Fruit fly (Drosophila melanogaster) whole organism, embryonic: ENCODE measurements around the gene Pino.
A peak's percentile ranks its signal among the peaks of the same experiment; 100 is the strongest.

ENCODE experiments used
- Atf-2 ChIP-seq: fragments of 200-800 bp; sonication (Bioruptor generic); optimal IDR thresholded peaks from 2 replicates; lab custom pipeline; 2016; ENCODE audit warnings: missing biosample characterization, missing genetic modification characterization
- Atf6 ChIP-seq: fragments of 200-800 bp; sonication (Bioruptor generic); IDR thresholded peaks from 2 replicates; pipeline ENCODE4 v1.3.6; 2022; ENCODE audit warnings: missing biosample characterization, missing genetic modification characterization
- Awh ChIP-seq: fragments of 200-800 bp; sonication (Bioruptor generic); IDR thresholded peaks from 2 replicates; pipeline ENCODE4, ENCODE4 v1.3.6; 2022; ENCODE audit warnings: missing biosample characterization, missing genetic modification characterization
- CG1024 ChIP-seq: fragments of 200-800 bp; sonication (Bioruptor generic); IDR thresholded peaks from 2 replicates; pipeline ENCODE4 v1.3.6; 2022; ENCODE audit warnings: missing biosample characterization, missing genetic modification characterization
- CG10654 ChIP-seq: fragments of 200-800 bp; sonication (Bioruptor generic); optimal IDR thresholded peaks from 2 replicates; lab custom pipeline; 2016; ENCODE audit warnings: missing biosample characterization, missing genetic modification characterization
- CG11398 ChIP-seq: fragments of 200-800 bp; sonication (Bioruptor generic); optimal IDR thresholded peaks from 2 replicates; lab custom pipeline; 2016; ENCODE audit warnings: missing biosample characterization, missing genetic modification characterization
- CG12219 ChIP-seq: fragments of 200-800 bp; sonication (Bioruptor generic); optimal IDR thresholded peaks from 3 replicates; lab custom pipeline; 2018; ENCODE audit warnings: missing biosample characterization, mild to moderate bottlenecking, missing genetic modification characterization
- CG12744 ChIP-seq: fragments of 200-800 bp; sonication (Bioruptor generic); optimal IDR thresholded peaks from 2 replicates; lab custom pipeline; 2016; ENCODE audit warnings: missing biosample characterization, missing genetic modification characterization
- CG15514 ChIP-seq: fragments of 200-800 bp; sonication (Bioruptor generic); optimal IDR thresholded peaks from 3 replicates; lab custom pipeline; 2017; ENCODE audit warnings: missing biosample characterization, missing genetic modification characterization, mild to moderate bottlenecking, moderate library complexity, missing genetic modification reagents
- CG17612 ChIP-seq: fragments of 200-800 bp; sonication (Bioruptor generic); IDR thresholded peaks from 2 replicates; pipeline ENCODE4 v1.3.6; 2022; ENCODE audit warnings: missing biosample characterization, missing genetic modification characterization
- CG17912 ChIP-seq: fragments of 200-800 bp; sonication (Bioruptor generic); optimal IDR thresholded peaks from 2 replicates; lab custom pipeline; 2018; ENCODE audit warnings: missing biosample characterization, mild to moderate bottlenecking, missing genetic modification characterization
- CG18011 ChIP-seq: fragments of 200-800 bp; sonication (Bioruptor generic); optimal IDR thresholded peaks from 2 replicates; lab custom pipeline; 2017; ENCODE audit warnings: missing biosample characterization, missing genetic modification characterization, mild to moderate bottlenecking, moderate library complexity, missing genotype
- CG34376 ChIP-seq: fragments of 200-800 bp; sonication (Bioruptor generic); optimal IDR thresholded peaks from 2 replicates; lab custom pipeline; 2018; ENCODE audit warnings: missing biosample characterization, mild to moderate bottlenecking, missing genetic modification characterization
- CG42726 ChIP-seq: fragments of 200-800 bp; sonication (Bioruptor generic); IDR thresholded peaks from 2 replicates; pipeline ENCODE4 v1.3.6; 2022; ENCODE audit warnings: missing biosample characterization, missing genetic modification characterization; ENCODE audit not compliant: partially characterized antibody
- CG43689 ChIP-seq: fragments of 200-800 bp; sonication (Bioruptor generic); IDR thresholded peaks from 2 replicates; pipeline ENCODE4 v1.3.6; 2022; ENCODE audit warnings: missing biosample characterization, missing genetic modification characterization
- CG7963 ChIP-seq: fragments of 200-800 bp; sonication (Bioruptor generic); IDR thresholded peaks from 3 replicates; pipeline ENCODE4 v1.3.6; 2022; ENCODE audit warnings: missing biosample characterization, missing genetic modification characterization; ENCODE audit not compliant: partially characterized antibody
- CG9609 ChIP-seq: fragments of 200-800 bp; sonication (Bioruptor generic); optimal IDR thresholded peaks from 3 replicates; lab custom pipeline; 2016; ENCODE audit warnings: missing biosample characterization, missing genetic modification characterization
- D19A ChIP-seq: fragments of 200-800 bp; optimal IDR thresholded peaks from 3 replicates; lab custom pipeline; 2019; ENCODE audit warnings: missing biosample characterization, mild to moderate bottlenecking, missing genetic modification characterization, moderate library complexity
- Elba2 ChIP-seq: fragments of 200-800 bp; sonication (Bioruptor generic); optimal IDR thresholded peaks from 3 replicates; lab custom pipeline; 2016; ENCODE audit warnings: missing biosample characterization, missing genetic modification characterization
- HHEX ChIP-seq: fragments of 200-800 bp; sonication (Bioruptor generic); optimal IDR thresholded peaks from 3 replicates; lab custom pipeline; 2017; ENCODE audit warnings: missing biosample characterization, mild to moderate bottlenecking, missing genetic modification characterization, missing genetic modification reagents
- HLH54F ChIP-seq: fragments of 200-800 bp; sonication (Bioruptor generic); optimal IDR thresholded peaks from 3 replicates; lab custom pipeline; 2016; ENCODE audit warnings: missing biosample characterization, missing genetic modification characterization
- Hand ChIP-seq: fragments of 200-800 bp; sonication (Bioruptor generic); optimal IDR thresholded peaks from 2 replicates; lab custom pipeline; 2017; ENCODE audit warnings: mild to moderate bottlenecking, missing biosample characterization, missing genetic modification reagents, missing genetic modification characterization
- Hmx ChIP-seq: fragments of 200-800 bp; sonication (Bioruptor generic); optimal IDR thresholded peaks from 2 replicates; lab custom pipeline; 2016; ENCODE audit warnings: missing biosample characterization, missing genetic modification characterization
- Mad ChIP-seq: fragments of 200-800 bp; sonication (Bioruptor generic); optimal IDR thresholded peaks from 2 replicates; lab custom pipeline; 2016; ENCODE audit warnings: missing biosample characterization, missing genetic modification characterization
- Opbp ChIP-seq: fragments of 200-800 bp; sonication (Bioruptor generic); IDR thresholded peaks from 3 replicates; pipeline ENCODE4 v1.3.6; 2022; ENCODE audit warnings: missing biosample characterization, missing genetic modification characterization; ENCODE audit not compliant: partially characterized antibody
- Optix ChIP-seq: fragments of 200-800 bp; sonication (Bioruptor generic); IDR thresholded peaks from 3 replicates; pipeline ENCODE4 v1.3.6; 2022; ENCODE audit warnings: missing biosample characterization, missing genetic modification characterization
- Pdp1 ChIP-seq, 2 experiments: fragments of 200-800 bp; sonication (Bioruptor generic); optimal IDR thresholded peaks; 3 replicates each; lab custom pipeline; 2016; ENCODE audit warnings: missing biosample characterization in 2 of 2, missing genetic modification characterization in 2 of 2, mild to moderate bottlenecking in 1 of 2, moderate library complexity in 1 of 2
- Scr ChIP-seq: fragments of 200-800 bp; sonication (Bioruptor generic); IDR thresholded peaks from 2 replicates; pipeline ENCODE4 v1.3.6; 2022; ENCODE audit warnings: missing biosample characterization, missing genetic modification characterization; ENCODE audit not compliant: partially characterized antibody
- Ssrp ChIP-seq: fragments of 200-800 bp; sonication (Bioruptor generic); optimal IDR thresholded peaks from 2 replicates; lab custom pipeline; 2018; ENCODE audit warnings: missing biosample characterization, mild to moderate bottlenecking, missing genetic modification characterization, moderate library complexity
- Xrp1 ChIP-seq: fragments of 200-800 bp; sonication (Bioruptor generic); IDR thresholded peaks from 2 replicates; pipeline ENCODE4 v1.3.6; 2022; ENCODE audit warnings: missing biosample characterization, missing genetic modification characterization
- al ChIP-seq: fragments of 200-800 bp; sonication (Bioruptor generic); IDR thresholded peaks from 2 replicates; pipeline ENCODE4 v1.3.6; 2022; ENCODE audit warnings: missing biosample characterization, missing genetic modification characterization
- ara ChIP-seq: fragments of 200-800 bp; sonication (Bioruptor generic); IDR thresholded peaks from 2 replicates; pipeline ENCODE4 v1.3.6; 2022; ENCODE audit warnings: missing biosample characterization, missing genetic modification characterization
- ato ChIP-seq: fragments of 200-800 bp; sonication (Bioruptor generic); IDR thresholded peaks from 2 replicates; pipeline ENCODE4 v1.3.6; 2022; ENCODE audit warnings: missing biosample characterization, missing genetic modification characterization; ENCODE audit not compliant: partially characterized antibody
- chinmo ChIP-seq: fragments of 200-800 bp; sonication (Bioruptor generic); IDR thresholded peaks from 4 replicates; pipeline ENCODE4 v1.3.6; 2022; ENCODE audit warnings: missing biosample characterization, missing genetic modification characterization; ENCODE audit not compliant: partially characterized antibody
- chm ChIP-seq: fragments of 200-800 bp; sonication (Bioruptor generic); IDR thresholded peaks from 2 replicates; pipeline ENCODE4 v1.3.6; 2022; ENCODE audit warnings: missing biosample characterization, missing genetic modification characterization
- crp ChIP-seq, 2 experiments: fragments of 200-800 bp; sonication (Bioruptor generic); optimal IDR thresholded peaks; 2 replicates in 1 of 2; 3 replicates in 1 of 2; lab custom pipeline; 2017; ENCODE audit warnings: missing biosample characterization in 2 of 2, missing genetic modification characterization in 2 of 2, mild to moderate bottlenecking in 1 of 2, moderate library complexity in 1 of 2
- dm ChIP-seq: fragments of 200-800 bp; sonication (Bioruptor generic); optimal IDR thresholded peaks from 3 replicates; lab custom pipeline; 2016; ENCODE audit warnings: missing biosample characterization, missing genetic modification characterization
- esg ChIP-seq: fragments of 200-800 bp; sonication (Bioruptor generic); conservative IDR thresholded peaks from 2 replicates; pipeline ENCODE4 v1.3.6; 2022; ENCODE audit warnings: missing biosample characterization, missing genetic modification characterization
- gcm2 ChIP-seq: fragments of 200-800 bp; sonication (Bioruptor generic); optimal IDR thresholded peaks from 2 replicates; lab custom pipeline; 2016; ENCODE audit warnings: missing biosample characterization, missing genetic modification characterization
- gsb-n ChIP-seq: fragments of 200-800 bp; sonication (Bioruptor generic); optimal IDR thresholded peaks from 3 replicates; lab custom pipeline; 2018; ENCODE audit warnings: missing biosample characterization, mild to moderate bottlenecking, missing genetic modification characterization
- ken ChIP-seq: fragments of 200-800 bp; sonication (Bioruptor generic); IDR thresholded peaks from 3 replicates; pipeline ENCODE4 v1.3.6; 2022; ENCODE audit warnings: missing biosample characterization, missing genetic modification characterization
- lola ChIP-seq, 3 experiments: fragments of >200 bp in 2 of 3; fragments of 200-800 bp in 1 of 3; sonication (Bioruptor generic) in 1 of 3; optimal IDR thresholded peaks; 2 replicates each; lab custom pipeline; 2017 to 2019; ENCODE audit warnings: missing biosample characterization in 3 of 3, missing genetic modification characterization in 3 of 3, mild to moderate bottlenecking in 1 of 3, moderate library complexity in 1 of 3
- nmo ChIP-seq: fragments of 200-800 bp; sonication (Bioruptor generic); optimal IDR thresholded peaks from 2 replicates; lab custom pipeline; 2018; ENCODE audit warnings: missing biosample characterization, mild to moderate bottlenecking, missing genetic modification characterization, moderate library complexity
- phol ChIP-seq: fragments of 200-800 bp; sonication (Bioruptor generic); optimal IDR thresholded peaks from 3 replicates; lab custom pipeline; 2018; ENCODE audit warnings: missing biosample characterization, mild to moderate bottlenecking, missing genetic modification characterization, moderate library complexity
- prd ChIP-seq, 3 experiments: fragments of >200 bp in 2 of 3; fragments of 200-800 bp in 1 of 3; sonication (Bioruptor generic) in 1 of 3; optimal IDR thresholded peaks in 2 of 3; IDR thresholded peaks in 1 of 3; 2 replicates in 2 of 3; 3 replicates in 1 of 3; pipeline versions ENCODE4 v1.3.6 to Lab custom; 2017 to 2022; ENCODE audit warnings: missing biosample characterization in 1 of 3, missing genetic modification characterization in 1 of 3
- sim ChIP-seq: fragments of 200-800 bp; sonication (Bioruptor generic); IDR thresholded peaks from 2 replicates; pipeline ENCODE4 v1.3.6; 2022; ENCODE audit warnings: missing biosample characterization, missing genetic modification characterization
- slou ChIP-seq: fragments of 200-800 bp; sonication (Bioruptor generic); optimal IDR thresholded peaks from 3 replicates; lab custom pipeline; 2016; ENCODE audit warnings: missing biosample characterization, missing genetic modification characterization
- stwl ChIP-seq: fragments of 200-800 bp; sonication (Bioruptor generic); optimal IDR thresholded peaks from 3 replicates; lab custom pipeline; 2018; ENCODE audit warnings: missing biosample characterization, mild to moderate bottlenecking, missing genetic modification characterization, moderate library complexity
- tup ChIP-seq: fragments of 200-800 bp; sonication (Bioruptor generic); optimal IDR thresholded peaks from 2 replicates; lab custom pipeline; 2016; ENCODE audit warnings: missing biosample characterization, mild to moderate bottlenecking, missing genetic modification characterization, moderate library complexity
- vnd ChIP-seq: fragments of 200-800 bp; sonication (Bioruptor generic); IDR thresholded peaks from 3 replicates; pipeline ENCODE4 v1.3.6; 2022; ENCODE audit warnings: missing biosample characterization, missing genetic modification characterization; ENCODE audit not compliant: partially characterized antibody

Pino gene

DNA sequence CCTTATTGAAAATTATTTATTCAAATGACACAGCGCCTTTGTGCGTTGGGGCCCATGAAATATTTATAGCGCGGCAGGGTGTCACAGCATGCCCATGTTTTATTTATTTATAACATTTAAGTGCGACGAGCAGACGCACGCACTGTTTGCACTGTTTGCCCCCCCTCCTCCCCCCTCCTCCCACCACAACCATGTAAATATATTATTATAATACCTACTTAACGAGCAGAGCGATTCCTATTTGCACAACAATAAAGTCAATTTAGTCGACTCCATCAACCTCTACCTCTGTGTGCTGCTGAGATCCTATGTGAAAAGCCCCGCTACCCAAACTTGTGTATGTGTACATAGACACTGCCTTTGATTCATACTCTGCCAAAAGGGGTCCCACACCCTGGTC is 34.0 kb downstream of the Pino start (continued):
- no peak for TF ChIP-seq CG12744 (GFP tag; lab: Kevin White, UChicago)
- no peak for TF ChIP-seq chm (GFP tag; lab: Robert Waterston, UW)
- no peak for TF ChIP-seq ken
- TF ChIP-seq Atf6 (GFP tag; lab: Robert Waterston, UW): peak; percentile 55; the same call in 1 of the 2 replicates
- no peak for TF ChIP-seq esg (GFP tag; lab: Robert Waterston, UW)
- TF ChIP-seq phol (tag; lab: Kevin White, UChicago): no peak
- TF ChIP-seq al (GFP tag; lab: Robert Waterston, UW): no peak
- TF ChIP-seq crp (GFP tag; optimal IDR thresholded peaks at IDR 0.05; lab: Kevin White, UChicago): no peak
- TF ChIP-seq vnd (GFP tag; lab: Robert Waterston, UW): no peak
- no peak for TF ChIP-seq CG11398 (GFP tag; lab: Kevin White, UChicago)
- TF ChIP-seq CG10654 (GFP tag; lab: Kevin White, UChicago): no peak
- no peak for TF ChIP-seq gsb-n
- no peak for TF ChIP-seq chinmo (GFP tag; lab: Robert Waterston, UW)
- no peak for TF ChIP-seq sim (GFP tag; lab: Robert Waterston, UW)
- TF ChIP-seq Mad: no peak
- no peak for TF ChIP-seq CG9609
- no peak for TF ChIP-seq CG34376 (GFP tag; lab: Kevin White, UChicago)
- TF ChIP-seq Atf-2: no peak
- TF ChIP-seq Elba2: no peak
- TF ChIP-seq D19A (tag; lab: Kevin White, UChicago): no peak
- TF ChIP-seq CG1024 (GFP tag; lab: Robert Waterston, UW): peak; percentile 32; the same call in 1 of the 2 replicates
- TF ChIP-seq dm: no peak
- no peak for TF ChIP-seq gcm2 (GFP tag; lab: Kevin White, UChicago)
- no peak for TF ChIP-seq Ssrp (tag; lab: Kevin White, UChicago)
- TF ChIP-seq Hand: no peak
- no peak for TF ChIP-seq slou (GFP tag; lab: Kevin White, UChicago)
- no peak for TF ChIP-seq ara (GFP tag; lab: Robert Waterston, UW)
- TF ChIP-seq CG15514 (GFP tag; lab: Kevin White, UChicago): peak; percentile 19
- no peak for TF ChIP-seq lola (GFP tag; optimal IDR thresholded peaks at IDR 0.05; lab: Kevin White, UChicago)
- 0 out of 3 replicates have a peak, but pooled peaks have one; percentile 6 for TF ChIP-seq Optix (GFP tag; lab: Robert Waterston, UW)
- no peak for TF ChIP-seq CG17612 (GFP tag; lab: Robert Waterston, UW)
- TF ChIP-seq Scr (GFP tag; lab: Robert Waterston, UW): no peak
- TF ChIP-seq Opbp (GFP tag; lab: Robert Waterston, UW): no peak
- TF ChIP-seq tup (GFP tag; lab: Kevin White, UChicago): no peak
- no peak for TF ChIP-seq nmo (GFP tag; lab: Kevin White, UChicago)
- TF ChIP-seq CG12219 (GFP tag; lab: Kevin White, UChicago): no peak
- no peak for TF ChIP-seq Hmx (GFP tag; lab: Kevin White, UChicago)
- TF ChIP-seq CG7963 (GFP tag; lab: Robert Waterston, UW): no peak
- TF ChIP-seq CG43689 (GFP tag; lab: Robert Waterston, UW): no peak
- TF ChIP-seq Pdp1 (GFP tag; optimal IDR thresholded peaks at IDR 0.05; lab: Kevin White, UChicago): no peak
- TF ChIP-seq CG42726 (GFP tag; lab: Robert Waterston, UW): no peak
- no peak for TF ChIP-seq HLH54F
- no peak for TF ChIP-seq prd (optimal IDR thresholded peaks at IDR 0.05; lab: Kevin White, UChicago)
- TF ChIP-seq prd (GFP tag; IDR thresholded peaks at IDR 0.05; lab: Robert Waterston, UW): no peak
- 0 out of 2 replicates have a peak, but pooled peaks have one; percentile 25 for TF ChIP-seq Awh
- TF ChIP-seq ato (GFP tag; lab: Robert Waterston, UW): no peak
- TF ChIP-seq HHEX (GFP tag; lab: Kevin White, UChicago): no peak
- TF ChIP-seq CG17912 (GFP tag; lab: Kevin White, UChicago): peak; percentile 47
- TF ChIP-seq Xrp1 (GFP tag; lab: Robert Waterston, UW): peak; percentile 47; the same call in 1 of the 2 replicates
- TF ChIP-seq CG18011 (GFP tag; lab: Kevin White, UChicago): no peak
- no peak for TF ChIP-seq stwl (tag; lab: Kevin White, UChicago)
